Fruit fly (Drosophila melanogaster) whole organism, embryonic: ENCODE results near the gene CG31551.

Experiments
- Adf1 ChIP-seq: fragments of 200-800 bp; sonication (Bioruptor generic); IDR thresholded peaks from 2 replicates; pipeline ENCODE4 v1.3.6; 2022; ENCODE audit warnings: missing biosample characterization, missing genetic modification characterization
- B-H2 ChIP-seq: fragments of 200-800 bp; sonication (Bioruptor generic); optimal IDR thresholded peaks from 2 replicates; lab custom pipeline; 2018; ENCODE audit warnings: missing biosample characterization, mild to moderate bottlenecking, missing genetic modification characterization
- CG10654 ChIP-seq: fragments of 200-800 bp; sonication (Bioruptor generic); optimal IDR thresholded peaks from 2 replicates; lab custom pipeline; 2016; ENCODE audit warnings: missing biosample characterization, missing genetic modification characterization
- CG11093 ChIP-seq: fragments of 200-800 bp; sonication (Bioruptor generic); IDR thresholded peaks from 3 replicates; pipeline ENCODE4 v1.3.6; 2022; ENCODE audit warnings: missing biosample characterization, missing genetic modification characterization
- CG11696 ChIP-seq: fragments of 200-800 bp; sonication (Bioruptor generic); IDR thresholded peaks from 2 replicates; pipeline ENCODE4 v1.3.6; 2022; ENCODE audit warnings: missing biosample characterization, missing genetic modification characterization
- CG15073 ChIP-seq: fragments of 200-800 bp; sonication (Bioruptor generic); optimal IDR thresholded peaks from 2 replicates; lab custom pipeline; 2016; ENCODE audit warnings: missing biosample characterization, missing genetic modification characterization
- CG17912 ChIP-seq: fragments of 200-800 bp; sonication (Bioruptor generic); optimal IDR thresholded peaks from 2 replicates; lab custom pipeline; 2018; ENCODE audit warnings: missing biosample characterization, mild to moderate bottlenecking, missing genetic modification characterization
- CG2678 ChIP-seq: fragments of 200-800 bp; sonication (Bioruptor generic); optimal IDR thresholded peaks from 3 replicates; lab custom pipeline; 2019; ENCODE audit warnings: missing biosample characterization, mild to moderate bottlenecking, missing genetic modification characterization, moderate library complexity
- CG32532 ChIP-seq: fragments of 200-800 bp; sonication (Bioruptor generic); IDR thresholded peaks from 2 replicates; pipeline ENCODE4 v1.3.6; 2022; ENCODE audit warnings: missing biosample characterization, missing genetic modification characterization
- CG33557 ChIP-seq: fragments of 200-800 bp; sonication (Bioruptor generic); optimal IDR thresholded peaks from 2 replicates; lab custom pipeline; 2019; ENCODE audit warnings: missing biosample characterization, mild to moderate bottlenecking, missing genetic modification characterization, moderate library complexity
- CG34376 ChIP-seq: fragments of 200-800 bp; sonication (Bioruptor generic); optimal IDR thresholded peaks from 2 replicates; lab custom pipeline; 2018; ENCODE audit warnings: missing biosample characterization, mild to moderate bottlenecking, missing genetic modification characterization
- CG3847 ChIP-seq: fragments of 200-800 bp; sonication (Bioruptor generic); IDR thresholded peaks from 2 replicates; pipeline ENCODE4 v1.3.6; 2022; ENCODE audit warnings: missing biosample characterization, missing genetic modification characterization
- CG3995 ChIP-seq: fragments of 200-800 bp; sonication (Bioruptor generic); optimal IDR thresholded peaks from 3 replicates; lab custom pipeline; 2016; ENCODE audit warnings: missing biosample characterization, missing genetic modification characterization
- CG4854 ChIP-seq: fragments of 200-800 bp; sonication (Bioruptor generic); optimal IDR thresholded peaks from 2 replicates; lab custom pipeline; 2016; ENCODE audit warnings: missing biosample characterization, missing genetic modification characterization, inconsistent platforms
- CG6254 ChIP-seq: fragments of 200-800 bp; sonication (Bioruptor generic); optimal IDR thresholded peaks from 3 replicates; lab custom pipeline; 2017; ENCODE audit warnings: mild to moderate bottlenecking, missing biosample characterization, missing genetic modification reagents, missing genetic modification characterization
- CG6689 ChIP-seq: fragments of 200-800 bp; sonication (Bioruptor generic); IDR thresholded peaks from 2 replicates; pipeline ENCODE4 v1.3.6; 2022; ENCODE audit warnings: missing biosample characterization, missing genetic modification characterization
- CG6813 ChIP-seq: fragments of 200-800 bp; sonication (Bioruptor generic); optimal IDR thresholded peaks from 2 replicates; lab custom pipeline; 2017; ENCODE audit warnings: missing biosample characterization, missing genetic modification characterization, mild to moderate bottlenecking, moderate library complexity, missing genetic modification reagents
- CG7271 ChIP-seq: fragments of 200-800 bp; sonication (Bioruptor generic); optimal IDR thresholded peaks from 2 replicates; lab custom pipeline; 2018; ENCODE audit warnings: missing biosample characterization, mild to moderate bottlenecking, missing genetic modification characterization, moderate library complexity
- CG8359 ChIP-seq: fragments of 200-800 bp; sonication (Bioruptor generic); optimal IDR thresholded peaks from 2 replicates; lab custom pipeline; 2017; ENCODE audit warnings: missing biosample characterization, mild to moderate bottlenecking, missing genetic modification characterization, borderline replicate concordance
- CG8388 ChIP-seq: fragments of 200-800 bp; sonication (Bioruptor generic); optimal IDR thresholded peaks from 2 replicates; lab custom pipeline; 2019; ENCODE audit warnings: missing biosample characterization, mild to moderate bottlenecking, missing genetic modification characterization, moderate library complexity
- CG8478 ChIP-seq: fragments of >200 bp; optimal IDR thresholded peaks from 2 replicates; lab custom pipeline; 2018
- Deaf1 ChIP-seq: fragments of 200-800 bp; optimal IDR thresholded peaks from 3 replicates; lab custom pipeline; 2019; ENCODE audit warnings: missing biosample characterization, mild to moderate bottlenecking, missing genetic modification characterization, moderate library complexity
- Kr ChIP-seq: fragments of 200-800 bp; sonication (Bioruptor generic); optimal IDR thresholded peaks from 2 replicates; lab custom pipeline; 2017; ENCODE audit warnings: missing biosample characterization, mild to moderate bottlenecking, missing genetic modification characterization
- Nf-YC ChIP-seq: fragments of 200-800 bp; optimal IDR thresholded peaks from 3 replicates; lab custom pipeline; 2019; ENCODE audit warnings: missing biosample characterization, mild to moderate bottlenecking, missing genetic modification characterization, moderate library complexity
- Pdp1 ChIP-seq, 2 experiments: fragments of 200-800 bp; sonication (Bioruptor generic); optimal IDR thresholded peaks; 3 replicates each; lab custom pipeline; 2016; ENCODE audit warnings: missing biosample characterization in 2 of 2, missing genetic modification characterization in 2 of 2, mild to moderate bottlenecking in 1 of 2, moderate library complexity in 1 of 2
- Sox100B ChIP-seq: fragments of 200-800 bp; sonication (Bioruptor generic); optimal IDR thresholded peaks from 3 replicates; lab custom pipeline; 2018; ENCODE audit warnings: missing biosample characterization, mild to moderate bottlenecking, missing genetic modification characterization
- Taf1 ChIP-seq: fragments of 200-800 bp; sonication (Bioruptor generic); IDR thresholded peaks from 2 replicates; pipeline ENCODE4 v1.3.6; 2022; ENCODE audit warnings: missing biosample characterization, missing genetic modification characterization
- Usf ChIP-seq: fragments of 200-800 bp; sonication (Bioruptor generic); optimal IDR thresholded peaks from 2 replicates; lab custom pipeline; 2017; ENCODE audit warnings: missing genotype, missing biosample characterization, missing genetic modification characterization
- ab ChIP-seq: fragments of 200-800 bp; sonication (Bioruptor generic); optimal IDR thresholded peaks from 2 replicates; lab custom pipeline; 2016; ENCODE audit warnings: missing biosample characterization, missing genetic modification characterization
- abd-A ChIP-seq: fragments of 200-800 bp; sonication (Bioruptor generic); optimal IDR thresholded peaks from 3 replicates; lab custom pipeline; 2019; ENCODE audit warnings: missing biosample characterization, mild to moderate bottlenecking, missing genetic modification characterization, moderate library complexity
- ac ChIP-seq: fragments of 200-800 bp; sonication (Bioruptor generic); optimal IDR thresholded peaks from 3 replicates; lab custom pipeline; 2017; ENCODE audit warnings: missing biosample characterization, mild to moderate bottlenecking, missing genetic modification characterization
- bcd ChIP-seq: fragments of 200-800 bp; sonication (Bioruptor generic); optimal IDR thresholded peaks from 2 replicates; lab custom pipeline; 2017; ENCODE audit warnings: missing biosample characterization, mild to moderate bottlenecking, missing genetic modification characterization
- cad ChIP-seq: fragments of >200 bp; optimal IDR thresholded peaks from 2 replicates; lab custom pipeline; 2017; ENCODE audit warnings: missing biosample characterization, missing genetic modification characterization
- ci ChIP-seq: fragments of 200-800 bp; sonication (Bioruptor generic); IDR thresholded peaks from 3 replicates; pipeline ENCODE4 v1.3.6; 2022; ENCODE audit warnings: missing biosample characterization, missing genetic modification characterization
- crp ChIP-seq, 2 experiments: fragments of 200-800 bp; sonication (Bioruptor generic); optimal IDR thresholded peaks; 2 replicates in 1 of 2; 3 replicates in 1 of 2; lab custom pipeline; 2017; ENCODE audit warnings: missing biosample characterization in 2 of 2, missing genetic modification characterization in 2 of 2, mild to moderate bottlenecking in 1 of 2, moderate library complexity in 1 of 2
- cwo ChIP-seq: fragments of 200-800 bp; sonication (Bioruptor generic); optimal IDR thresholded peaks from 3 replicates; lab custom pipeline; 2017; ENCODE audit warnings: missing biosample characterization, missing genetic modification characterization, mild to moderate bottlenecking, moderate library complexity, missing genetic modification reagents
- ems ChIP-seq: fragments of 200-800 bp; sonication (Bioruptor generic); optimal IDR thresholded peaks from 3 replicates; lab custom pipeline; 2016; ENCODE audit warnings: missing biosample characterization, missing genetic modification characterization
- gro ChIP-seq: fragments of 200-800 bp; sonication (Bioruptor generic); optimal IDR thresholded peaks from 2 replicates; lab custom pipeline; 2016; ENCODE audit warnings: missing biosample characterization, missing genetic modification characterization
- hkb ChIP-seq, 2 experiments: fragments of 200-800 bp in 1 of 2; fragments of >200 bp in 1 of 2; sonication (Bioruptor generic) in 1 of 2; IDR thresholded peaks in 1 of 2; optimal IDR thresholded peaks in 1 of 2; 2 replicates each; pipeline versions ENCODE4 v1.3.6 to Lab custom; 2017 to 2022; ENCODE audit warnings: missing biosample characterization in 1 of 2, missing genetic modification characterization in 1 of 2
- insv ChIP-seq, 2 experiments: fragments of 200-800 bp; sonication (Bioruptor generic); optimal IDR thresholded peaks; 3 replicates each; lab custom pipeline; 2016 to 2018; ENCODE audit warnings: missing biosample characterization in 2 of 2, missing genetic modification characterization in 2 of 2
- lmd ChIP-seq: fragments of 200-800 bp; sonication (Bioruptor generic); IDR thresholded peaks from 2 replicates; pipeline ENCODE4 v1.3.6; 2022; ENCODE audit warnings: missing biosample characterization, missing genetic modification characterization
- nerfin-2 ChIP-seq: fragments of 200-800 bp; sonication (Bioruptor generic); IDR thresholded peaks from 2 replicates; pipeline ENCODE4 v1.3.6; 2022; ENCODE audit warnings: missing biosample characterization, missing genetic modification characterization; ENCODE audit not compliant: partially characterized antibody
- nmo ChIP-seq: fragments of 200-800 bp; sonication (Bioruptor generic); optimal IDR thresholded peaks from 2 replicates; lab custom pipeline; 2018; ENCODE audit warnings: missing biosample characterization, mild to moderate bottlenecking, missing genetic modification characterization, moderate library complexity
- org-1 ChIP-seq: fragments of 200-800 bp; sonication (Bioruptor generic); optimal IDR thresholded peaks from 2 replicates; lab custom pipeline; 2017; ENCODE audit warnings: missing biosample characterization, missing genetic modification characterization
- stwl ChIP-seq: fragments of 200-800 bp; sonication (Bioruptor generic); optimal IDR thresholded peaks from 3 replicates; lab custom pipeline; 2018; ENCODE audit warnings: missing biosample characterization, mild to moderate bottlenecking, missing genetic modification characterization, moderate library complexity
- sug ChIP-seq: fragments of 200-800 bp; optimal IDR thresholded peaks from 2 replicates; lab custom pipeline; 2019; ENCODE audit warnings: missing biosample characterization, mild to moderate bottlenecking, missing genetic modification characterization, moderate library complexity
- trh ChIP-seq: fragments of 200-800 bp; sonication (Bioruptor generic); optimal IDR thresholded peaks from 2 replicates; lab custom pipeline; 2016; ENCODE audit warnings: missing biosample characterization, missing genetic modification characterization
- ttk ChIP-seq: fragments of 200-800 bp; sonication (Bioruptor generic); IDR thresholded peaks from 2 replicates; pipeline ENCODE4 v2.1.2; 2022; ENCODE audit warnings: missing biosample characterization, missing genetic modification characterization
- unc-4 ChIP-seq: fragments of 200-800 bp; sonication (Bioruptor generic); IDR thresholded peaks from 2 replicates; pipeline ENCODE4 v1.3.6; 2022; ENCODE audit warnings: missing biosample characterization, missing genetic modification characterization; ENCODE audit not compliant: partially characterized antibody

Gene CG31551

dm6 chr3R:5591398-5591853 is 36.2 kb upstream of the CG31551 start, which contains the start of the genes noi and Vha26 (continued):
- TF ChIP-seq CG33557, result no peak
- TF ChIP-seq CG6254 (GFP tag; lab: Kevin White, UChicago), result no peak
- no peak for TF ChIP-seq lmd (GFP tag; lab: Robert Waterston, UW)
- TF ChIP-seq Nf-YC, result peak; percentile 57
- TF ChIP-seq unc-4, result peak; percentile 45; the same call in 1 of the 2 replicates
- no peak for TF ChIP-seq CG4854 (GFP tag; lab: Kevin White, UChicago)
- peak; percentile 75 for TF ChIP-seq stwl (tag; lab: Kevin White, UChicago)
- peak; percentile 34; the same call in 1 of the 2 replicates for TF ChIP-seq CG6689 (GFP tag; lab: Robert Waterston, UW)
- 0 out of 2 replicates have a peak, but pooled peaks have one; percentile 24 for TF ChIP-seq Adf1 (GFP tag; lab: Robert Waterston, UW)
- no peak for TF ChIP-seq ems (GFP tag; lab: Kevin White, UChicago)
- TF ChIP-seq org-1 (GFP tag; lab: Kevin White, UChicago), result no peak
- no peak for TF ChIP-seq trh
- TF ChIP-seq CG15073 (GFP tag; lab: Kevin White, UChicago), result no peak
- TF ChIP-seq CG8359 (GFP tag; lab: Kevin White, UChicago), result no peak
- peak; percentile 45; the same call in 1 of the 2 replicates for TF ChIP-seq CG3847
- no peak for TF ChIP-seq ac (GFP tag; lab: Kevin White, UChicago)
- peak; percentile 23; the same call in 1 of the 3 replicates for TF ChIP-seq ci (GFP tag; lab: Robert Waterston, UW)
- TF ChIP-seq CG8388 (GFP tag; lab: Kevin White, UChicago), result no peak
- peak in 1 of 2 experiments; percentile 87 for TF ChIP-seq crp (GFP tag; optimal IDR thresholded peaks at IDR 0.05; lab: Kevin White, UChicago)
- TF ChIP-seq CG10654 (GFP tag; lab: Kevin White, UChicago), result peak; percentile 33
- TF ChIP-seq CG11696 (GFP tag; lab: Robert Waterston, UW), result no peak
- no peak for TF ChIP-seq Sox100B (GFP tag; lab: Kevin White, UChicago)
- TF ChIP-seq CG6813, result no peak

- no peak for TF ChIP-seq CG2678 (tag; lab: Kevin White, UChicago)
- no peak for TF ChIP-seq CG17912 (GFP tag; lab: Kevin White, UChicago)
- TF ChIP-seq B-H2 (GFP tag; lab: Kevin White, UChicago), result peak; percentile 28
- peak in 1 of 2 experiments; percentile 64 for TF ChIP-seq Pdp1 (GFP tag; optimal IDR thresholded peaks at IDR 0.05; lab: Kevin White, UChicago)
- peak; percentile 5 for TF ChIP-seq CG34376
- no peak for TF ChIP-seq CG11093 (GFP tag; lab: Robert Waterston, UW)
- no peak for TF ChIP-seq CG3995
- TF ChIP-seq org-1 (GFP tag; lab: Kevin White, UChicago), result no peak
- TF ChIP-seq hkb (optimal IDR thresholded peaks at IDR 0.05; lab: Kevin White, UChicago), result no peak
- no peak for TF ChIP-seq hkb (GFP tag; IDR thresholded peaks at IDR 0.05; lab: Robert Waterston, UW)
- TF ChIP-seq ttk, result no peak
- peak; percentile 41 for TF ChIP-seq Deaf1 (tag; lab: Kevin White, UChicago)
- peak; percentile 43 to 88 for TF ChIP-seq insv (GFP tag; optimal IDR thresholded peaks at IDR 0.05; lab: Kevin White, UChicago)
- TF ChIP-seq Usf (GFP tag; lab: Kevin White, UChicago), result peak; percentile 91
- no peak for TF ChIP-seq gro (GFP tag; lab: Kevin White, UChicago)
- peak; percentile 39 for TF ChIP-seq cad (GFP tag; lab: Kevin White, UChicago)
- TF ChIP-seq CG7271 (tag; lab: Kevin White, UChicago), result no peak
- no peak for TF ChIP-seq ab (GFP tag; lab: Kevin White, UChicago)
- no peak for TF ChIP-seq abd-A
- no peak for TF ChIP-seq Taf1 (GFP tag; lab: Robert Waterston, UW)
- no peak for TF ChIP-seq bcd (GFP tag; lab: Kevin White, UChicago)
- TF ChIP-seq nmo, result no peak
- TF ChIP-seq cwo, result peak; percentile 79
- 0 out of 2 replicates have a peak, but pooled peaks have one; percentile 28 for TF ChIP-seq nerfin-2 (GFP tag; lab: Robert Waterston, UW)
- TF ChIP-seq CG8478 (lab: Kevin White, UChicago), result peak; percentile 17
- peak; percentile 57 for TF ChIP-seq sug (tag; lab: Kevin White, UChicago)
- TF ChIP-seq CG32532 (GFP tag; lab: Robert Waterston, UW), result no peak
- no peak for TF ChIP-seq Kr (GFP tag; lab: Kevin White, UChicago)
Measured at dm6 chr3R:5592009-5592572, 35.6 kb upstream of the CG31551 start.
